Fruit fly (Drosophila melanogaster) whole organism, embryonic: ENCODE results near the gene Schip1.
A peak's percentile ranks its signal among the peaks of the same experiment; 100 is the strongest.

Experiments used
- Aef1 ChIP-seq: fragments of 200-800 bp; sonication (Bioruptor generic); IDR thresholded peaks from 3 replicates; pipeline ENCODE4 v1.3.6; 2022; ENCODE audit warnings: missing biosample characterization, missing genetic modification characterization
- CG10366 ChIP-seq: fragments of 200-800 bp; sonication (Bioruptor generic); IDR thresholded peaks from 2 replicates; pipeline ENCODE4 v1.3.6; 2022; ENCODE audit warnings: missing biosample characterization, missing genetic modification characterization
- CG13424 ChIP-seq: fragments of 200-800 bp; sonication (Bioruptor generic); optimal IDR thresholded peaks from 2 replicates; lab custom pipeline; 2019; ENCODE audit warnings: missing biosample characterization, mild to moderate bottlenecking, missing genetic modification characterization, moderate library complexity
- CG17328 ChIP-seq: fragments of 200-800 bp; sonication (Bioruptor generic); IDR thresholded peaks from 2 replicates; pipeline ENCODE4 v1.3.6; 2022; ENCODE audit warnings: missing biosample characterization, missing genetic modification characterization
- CG17802 ChIP-seq: fragments of 200-800 bp; sonication (Bioruptor generic); optimal IDR thresholded peaks from 2 replicates; lab custom pipeline; 2018; ENCODE audit warnings: missing biosample characterization, mild to moderate bottlenecking, missing genetic modification characterization, moderate library complexity
- CG18011 ChIP-seq: fragments of 200-800 bp; sonication (Bioruptor generic); optimal IDR thresholded peaks from 2 replicates; lab custom pipeline; 2017; ENCODE audit warnings: missing biosample characterization, missing genetic modification characterization, mild to moderate bottlenecking, moderate library complexity, missing genotype
- CG1832 ChIP-seq: fragments of 200-800 bp; sonication (Bioruptor generic); optimal IDR thresholded peaks from 2 replicates; lab custom pipeline; 2017; ENCODE audit warnings: missing biosample characterization, mild to moderate bottlenecking, missing genetic modification characterization, inconsistent platforms
- CG18619 ChIP-seq: fragments of 200-800 bp; sonication (Bioruptor generic); optimal IDR thresholded peaks from 3 replicates; lab custom pipeline; 2017; ENCODE audit warnings: missing biosample characterization, mild to moderate bottlenecking, missing genetic modification characterization
- CG31365 ChIP-seq: fragments of 200-800 bp; sonication (Bioruptor generic); optimal IDR thresholded peaks from 2 replicates; lab custom pipeline; 2018; ENCODE audit warnings: missing biosample characterization, mild to moderate bottlenecking, missing genetic modification characterization
- CG3163 ChIP-seq: fragments of 200-800 bp; sonication (Bioruptor generic); optimal IDR thresholded peaks from 3 replicates; lab custom pipeline; 2016; ENCODE audit warnings: missing biosample characterization, missing genetic modification characterization
- CG33557 ChIP-seq: fragments of 200-800 bp; sonication (Bioruptor generic); optimal IDR thresholded peaks from 2 replicates; lab custom pipeline; 2019; ENCODE audit warnings: missing biosample characterization, mild to moderate bottlenecking, missing genetic modification characterization, moderate library complexity
- CG34224 ChIP-seq: fragments of 200-800 bp; sonication (Bioruptor generic); IDR thresholded peaks from 3 replicates; pipeline ENCODE4 v1.3.6; 2022; ENCODE audit warnings: missing biosample characterization, missing genetic modification characterization; ENCODE audit not compliant: partially characterized antibody
- CG3838 ChIP-seq: fragments of 200-800 bp; sonication (Bioruptor generic); optimal IDR thresholded peaks from 3 replicates; lab custom pipeline; 2016; ENCODE audit warnings: missing biosample characterization, missing genetic modification characterization
- CG43689 ChIP-seq: fragments of 200-800 bp; sonication (Bioruptor generic); IDR thresholded peaks from 2 replicates; pipeline ENCODE4 v1.3.6; 2022; ENCODE audit warnings: missing biosample characterization, missing genetic modification characterization
- CG5245 ChIP-seq: fragments of 200-800 bp; sonication (Bioruptor generic); optimal IDR thresholded peaks from 3 replicates; lab custom pipeline; 2016; ENCODE audit warnings: missing biosample characterization, missing genetic modification characterization
- CG5953 ChIP-seq: fragments of 200-800 bp; sonication (Bioruptor generic); IDR thresholded peaks from 2 replicates; pipeline ENCODE4 v1.3.6; 2022; ENCODE audit warnings: missing biosample characterization, missing genetic modification characterization
- CG7786 ChIP-seq: fragments of 200-800 bp; sonication (Bioruptor generic); optimal IDR thresholded peaks from 2 replicates; lab custom pipeline; 2016; ENCODE audit warnings: missing biosample characterization, missing genetic modification characterization
- CG9817 ChIP-seq: fragments of 200-800 bp; sonication (Bioruptor generic); optimal IDR thresholded peaks from 2 replicates; lab custom pipeline; 2018; ENCODE audit warnings: missing biosample characterization, mild to moderate bottlenecking, missing genetic modification characterization, moderate library complexity
- Dip2 ChIP-seq: fragments of 200-800 bp; sonication (Bioruptor generic); IDR thresholded peaks from 2 replicates; pipeline ENCODE4 v1.3.6; 2022; ENCODE audit warnings: missing biosample characterization, missing genetic modification characterization
- Drgx ChIP-seq: fragments of 200-800 bp; sonication (Bioruptor generic); IDR thresholded peaks from 2 replicates; pipeline ENCODE4 v1.3.6; 2022; ENCODE audit warnings: missing biosample characterization, missing genetic modification characterization
- E2f1 ChIP-seq: fragments of 200-800 bp; sonication (Bioruptor generic); IDR thresholded peaks from 2 replicates; pipeline ENCODE4 v1.3.6; 2022; ENCODE audit warnings: missing biosample characterization, missing genetic modification characterization
- Hr51 ChIP-seq, 2 experiments: fragments of 200-800 bp; sonication (Bioruptor generic); optimal IDR thresholded peaks; 2 replicates in 1 of 2; 3 replicates in 1 of 2; lab custom pipeline; 2016 to 2018; ENCODE audit warnings: missing biosample characterization in 2 of 2, missing genetic modification characterization in 2 of 2, mild to moderate bottlenecking in 1 of 2, moderate library complexity in 1 of 2
- Mrtf ChIP-seq: fragments of 200-800 bp; sonication (Bioruptor generic); IDR thresholded peaks from 3 replicates; pipeline ENCODE4 v1.3.6; 2022; ENCODE audit warnings: missing biosample characterization, missing genetic modification characterization
- Optix ChIP-seq: fragments of 200-800 bp; sonication (Bioruptor generic); IDR thresholded peaks from 3 replicates; pipeline ENCODE4 v1.3.6; 2022; ENCODE audit warnings: missing biosample characterization, missing genetic modification characterization
- PHDP ChIP-seq: fragments of 200-800 bp; sonication (Bioruptor generic); optimal IDR thresholded peaks from 3 replicates; lab custom pipeline; 2018; ENCODE audit warnings: missing biosample characterization, mild to moderate bottlenecking, missing genetic modification characterization, moderate library complexity
- Tbp ChIP-seq: fragments of >200 bp; optimal IDR thresholded peaks from 2 replicates; lab custom pipeline; 2018; ENCODE audit warnings: missing biosample characterization, missing genetic modification characterization
- Xrp1 ChIP-seq: fragments of 200-800 bp; sonication (Bioruptor generic); IDR thresholded peaks from 2 replicates; pipeline ENCODE4 v1.3.6; 2022; ENCODE audit warnings: missing biosample characterization, missing genetic modification characterization
- YL-1 ChIP-seq: fragments of 200-800 bp; sonication (Bioruptor generic); optimal IDR thresholded peaks from 3 replicates; lab custom pipeline; 2017; ENCODE audit warnings: missing biosample characterization, mild to moderate bottlenecking, missing genetic modification characterization
- amos ChIP-seq: fragments of 200-800 bp; sonication (Bioruptor generic); IDR thresholded peaks from 2 replicates; pipeline ENCODE4 v1.3.6; 2022; ENCODE audit warnings: missing biosample characterization, missing genetic modification characterization; ENCODE audit not compliant: partially characterized antibody
- ap ChIP-seq: fragments of 200-800 bp; sonication (Bioruptor generic); IDR thresholded peaks from 2 replicates; pipeline ENCODE4 v1.3.6; 2022; ENCODE audit warnings: missing biosample characterization, missing genetic modification characterization
- ato ChIP-seq: fragments of 200-800 bp; sonication (Bioruptor generic); IDR thresholded peaks from 2 replicates; pipeline ENCODE4 v1.3.6; 2022; ENCODE audit warnings: missing biosample characterization, missing genetic modification characterization; ENCODE audit not compliant: partially characterized antibody
- bab2 ChIP-seq: fragments of 200-800 bp; sonication (Bioruptor generic); optimal IDR thresholded peaks from 2 replicates; lab custom pipeline; 2016; ENCODE audit warnings: missing biosample characterization, missing genetic modification characterization
- bcd ChIP-seq: fragments of 200-800 bp; sonication (Bioruptor generic); optimal IDR thresholded peaks from 2 replicates; lab custom pipeline; 2017; ENCODE audit warnings: missing biosample characterization, mild to moderate bottlenecking, missing genetic modification characterization
- chm ChIP-seq: fragments of 200-800 bp; sonication (Bioruptor generic); IDR thresholded peaks from 2 replicates; pipeline ENCODE4 v1.3.6; 2022; ENCODE audit warnings: missing biosample characterization, missing genetic modification characterization
- crp ChIP-seq, 2 experiments: fragments of 200-800 bp; sonication (Bioruptor generic); optimal IDR thresholded peaks; 2 replicates in 1 of 2; 3 replicates in 1 of 2; lab custom pipeline; 2017; ENCODE audit warnings: missing biosample characterization in 2 of 2, missing genetic modification characterization in 2 of 2, mild to moderate bottlenecking in 1 of 2, moderate library complexity in 1 of 2
- dati ChIP-seq: fragments of 200-800 bp; sonication (Bioruptor generic); IDR thresholded peaks from 2 replicates; pipeline ENCODE4 v1.3.6; 2022; ENCODE audit warnings: missing biosample characterization, missing genetic modification characterization
- dysf ChIP-seq: fragments of 200-800 bp; sonication (Bioruptor generic); IDR thresholded peaks from 3 replicates; pipeline ENCODE4 v1.3.6; 2022; ENCODE audit warnings: missing biosample characterization, missing genetic modification characterization
- fd3F ChIP-seq: fragments of 200-800 bp; sonication (Bioruptor generic); optimal IDR thresholded peaks from 2 replicates; lab custom pipeline; 2018; ENCODE audit warnings: missing biosample characterization, mild to moderate bottlenecking, missing genetic modification characterization, moderate library complexity
- gro ChIP-seq: fragments of 200-800 bp; sonication (Bioruptor generic); optimal IDR thresholded peaks from 2 replicates; lab custom pipeline; 2016; ENCODE audit warnings: missing biosample characterization, missing genetic modification characterization
- hbn ChIP-seq: fragments of 200-800 bp; sonication (Bioruptor generic); IDR thresholded peaks from 2 replicates; pipeline ENCODE4 v1.3.6; 2022; ENCODE audit warnings: missing biosample characterization, missing genetic modification characterization; ENCODE audit not compliant: partially characterized antibody
- jumu ChIP-seq: fragments of 200-800 bp; sonication (Bioruptor generic); optimal IDR thresholded peaks from 3 replicates; lab custom pipeline; 2016; ENCODE audit warnings: missing biosample characterization, missing genetic modification characterization
- lbe ChIP-seq: fragments of 200-800 bp; sonication (Bioruptor generic); optimal IDR thresholded peaks from 2 replicates; lab custom pipeline; 2016; ENCODE audit warnings: missing biosample characterization, mild to moderate bottlenecking, missing genetic modification characterization
- luna ChIP-seq: fragments of 200-800 bp; sonication (Bioruptor generic); optimal IDR thresholded peaks from 2 replicates; lab custom pipeline; 2016; ENCODE audit warnings: missing biosample characterization, missing genetic modification characterization
- pan ChIP-seq, 4 experiments: fragments of >200 bp in 3 of 4; fragments of 200-800 bp in 1 of 4; sonication (Bioruptor generic) in 1 of 4; optimal IDR thresholded peaks in 3 of 4; IDR thresholded peaks in 1 of 4; 2 replicates each; pipeline versions ENCODE4 v1.3.6 to Lab custom; 2017 to 2022; ENCODE audit warnings: missing biosample characterization in 2 of 4, missing genetic modification characterization in 2 of 4, mixed read lengths in 1 of 4
- prd ChIP-seq, 3 experiments: fragments of >200 bp in 2 of 3; fragments of 200-800 bp in 1 of 3; sonication (Bioruptor generic) in 1 of 3; optimal IDR thresholded peaks in 2 of 3; IDR thresholded peaks in 1 of 3; 2 replicates in 2 of 3; 3 replicates in 1 of 3; pipeline versions ENCODE4 v1.3.6 to Lab custom; 2017 to 2022; ENCODE audit warnings: missing biosample characterization in 1 of 3, missing genetic modification characterization in 1 of 3
- psq ChIP-seq: fragments of 200-800 bp; sonication (Bioruptor generic); optimal IDR thresholded peaks from 2 replicates; lab custom pipeline; 2017; ENCODE audit warnings: missing biosample characterization, missing genetic modification characterization
- slbo ChIP-seq: fragments of 200-800 bp; sonication (Bioruptor generic); IDR thresholded peaks from 2 replicates; pipeline ENCODE4 v1.3.6; 2022; ENCODE audit warnings: missing biosample characterization, missing genetic modification characterization
- tup ChIP-seq: fragments of 200-800 bp; sonication (Bioruptor generic); optimal IDR thresholded peaks from 2 replicates; lab custom pipeline; 2016; ENCODE audit warnings: missing biosample characterization, mild to moderate bottlenecking, missing genetic modification characterization, moderate library complexity
- yki ChIP-seq: fragments of >200 bp; optimal IDR thresholded peaks from 3 replicates; lab custom pipeline; 2018

Schip1 gene

dm6 chr2L:10299077-10299809, 31.7 kb downstream of the Schip1 start (continued):
- peak; percentile 12 for TF ChIP-seq CG18011
- no peak for TF ChIP-seq gro (GFP tag; lab: Kevin White, UChicago)
- TF ChIP-seq CG7786 (GFP tag; lab: Kevin White, UChicago), result no peak
- no peak for TF ChIP-seq CG5953 (GFP tag; lab: Robert Waterston, UW)
- TF ChIP-seq Mrtf, result no peak
- no peak for TF ChIP-seq Optix
- TF ChIP-seq pan (optimal IDR thresholded peaks at IDR 0.05; lab: Kevin White, UChicago), result no peak
- TF ChIP-seq pan (GFP tag; optimal IDR thresholded peaks at IDR 0.05 in 1 of 2, IDR thresholded peaks at IDR 0.05 in 1 of 2), result no peak
- no peak for TF ChIP-seq Aef1
- TF ChIP-seq chm (GFP tag; lab: Robert Waterston, UW), result no peak
- no peak for TF ChIP-seq amos (GFP tag; lab: Robert Waterston, UW)
- no peak for TF ChIP-seq CG5245 (GFP tag; lab: Kevin White, UChicago)
- TF ChIP-seq CG17802 (tag; lab: Kevin White, UChicago), result no peak
- no peak for TF ChIP-seq tup (GFP tag; lab: Kevin White, UChicago)
- TF ChIP-seq E2f1 (GFP tag; lab: Robert Waterston, UW), result no peak
- TF ChIP-seq CG9817 (tag; lab: Kevin White, UChicago), result no peak
- peak; percentile 55 for TF ChIP-seq CG31365 (tag; lab: Kevin White, UChicago)
- TF ChIP-seq CG34224 (GFP tag; lab: Robert Waterston, UW), result no peak
- no peak for TF ChIP-seq crp (GFP tag; optimal IDR thresholded peaks at IDR 0.05; lab: Kevin White, UChicago)
- no peak for TF ChIP-seq bab2 (GFP tag; lab: Kevin White, UChicago)
- no peak for TF ChIP-seq CG43689 (GFP tag; lab: Robert Waterston, UW)
- TF ChIP-seq PHDP (tag; lab: Kevin White, UChicago), result peak; percentile 33
- no peak for TF ChIP-seq Dip2 (GFP tag; lab: Robert Waterston, UW)
- TF ChIP-seq YL-1, result no peak
- no peak for TF ChIP-seq bcd
- no peak for TF ChIP-seq hbn (GFP tag; lab: Robert Waterston, UW)
- no peak for TF ChIP-seq lbe (GFP tag; lab: Kevin White, UChicago)
- no peak; the same call in 1 of the 2 replicates for TF ChIP-seq Drgx (GFP tag; lab: Robert Waterston, UW)
- TF ChIP-seq dati (GFP tag; lab: Robert Waterston, UW), result no peak
- TF ChIP-seq ap (GFP tag; lab: Robert Waterston, UW), result no peak
- no peak for TF ChIP-seq psq (GFP tag; lab: Kevin White, UChicago)
- TF ChIP-seq CG17328, result no peak
- no peak for TF ChIP-seq ato (GFP tag; lab: Robert Waterston, UW)
- TF ChIP-seq CG33557 (GFP tag; lab: Kevin White, UChicago), result no peak
- TF ChIP-seq Hr51 (GFP tag; optimal IDR thresholded peaks at IDR 0.05; lab: Kevin White, UChicago), result peak in 1 of 2 experiments; percentile 42
- no peak for TF ChIP-seq CG18619 (GFP tag; lab: Kevin White, UChicago)
- no peak for TF ChIP-seq fd3F (GFP tag; lab: Kevin White, UChicago)
- TF ChIP-seq CG3838, result no peak
- no peak for TF ChIP-seq CG1832 (GFP tag; lab: Kevin White, UChicago)
- TF ChIP-seq prd (optimal IDR thresholded peaks at IDR 0.05; lab: Kevin White, UChicago), result no peak
- no peak for TF ChIP-seq prd (GFP tag; IDR thresholded peaks at IDR 0.05; lab: Robert Waterston, UW)
- no peak for TF ChIP-seq luna (GFP tag; lab: Kevin White, UChicago)
- TF ChIP-seq CG3163, result no peak
- 0 out of 2 replicates have a peak, but pooled peaks have one; percentile 7 for TF ChIP-seq slbo (GFP tag; lab: Robert Waterston, UW)
- peak; percentile 13 for TF ChIP-seq CG13424 (tag; lab: Kevin White, UChicago)
- no peak for TF ChIP-seq CG10366 (GFP tag; lab: Robert Waterston, UW)
- TF ChIP-seq dysf (GFP tag; lab: Robert Waterston, UW), result peak; percentile 49; the same call in 1 of the 3 replicates
- TF ChIP-seq Xrp1 (GFP tag; lab: Robert Waterston, UW), result peak; percentile 40; the same call in 1 of the 2 replicates
- no peak for TF ChIP-seq Tbp (GFP tag; lab: Kevin White, UChicago)
- TF ChIP-seq jumu (GFP tag; lab: Kevin White, UChicago), result no peak
- no peak for TF ChIP-seq yki (lab: Kevin White, UChicago)
